Fruit fly (Drosophila melanogaster): ENCODE results near the gene ScsbetaA.

ScsbetaA gene

DNA sequence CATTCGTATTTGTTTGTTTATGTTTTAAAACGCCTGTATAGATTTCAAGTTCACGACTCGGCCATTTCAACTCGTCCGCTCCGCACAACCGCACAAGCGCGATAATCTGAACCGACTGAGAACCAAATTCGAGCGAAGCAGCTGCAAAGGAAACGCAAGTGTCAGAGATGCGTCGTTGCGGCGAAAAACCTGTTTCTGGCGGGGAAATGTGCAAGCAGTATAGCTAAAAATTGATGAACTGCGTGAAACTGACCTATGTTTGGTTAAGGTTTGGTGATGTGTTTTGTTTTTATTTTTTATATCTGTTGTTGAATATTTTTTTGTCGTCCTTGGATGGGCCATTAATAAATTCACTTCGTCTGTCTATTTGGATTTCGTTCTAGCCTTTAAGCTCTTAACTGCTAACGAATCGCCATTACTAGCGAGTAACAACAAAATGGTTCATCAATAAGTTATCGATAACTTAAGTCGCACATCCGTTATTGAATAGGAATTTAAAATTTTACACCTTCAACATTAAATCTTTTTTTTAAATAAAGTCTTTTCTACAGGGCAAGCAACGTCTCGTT is 6.7 kb upstream of the ScsbetaA start, which contains the start of gene pyd (continued):
- TF ChIP-seq CG1603 (tag; optimal IDR thresholded peaks at IDR 0.05) (peak; percentile 57), Dip2 (GFP tag; IDR thresholded peaks at IDR 0.05) (no peak), Fer2 (tag; optimal IDR thresholded peaks at IDR 0.05) (no peak), Abd-B (GFP tag; optimal IDR thresholded peaks at IDR 0.05) (peak; percentile 29), kah (GFP tag; optimal IDR thresholded peaks at IDR 0.05) (peak; percentile 43), sima (GFP tag; optimal IDR thresholded peaks at IDR 0.05) (peak; percentile 23), CG12219 (GFP tag; optimal IDR thresholded peaks at IDR 0.05) (peak; percentile 38), caup (GFP tag; optimal IDR thresholded peaks at IDR 0.05; ENCODE audit: severe bottlenecking) (peak; percentile 61), CG10543 (GFP tag; optimal IDR thresholded peaks at IDR 0.05) (peak; percentile 74), otp (GFP tag; IDR thresholded peaks at IDR 0.05) (0 out of 3 replicates have a peak, but pooled peaks have one; percentile 42), pan (optimal IDR thresholded peaks at IDR 0.05) (no peak), pan (GFP tag; optimal IDR thresholded peaks at IDR 0.05 in 1 of 2, IDR thresholded peaks at IDR 0.05 in 1 of 2) (peak in 1 of 2 experiments; percentile 36), CG2129 (GFP tag; IDR thresholded peaks at IDR 0.05; ENCODE audit: partially characterized antibody) (no peak), CG12071 (GFP tag; optimal IDR thresholded peaks at IDR 0.05) (peak; percentile 25), D19A (tag; optimal IDR thresholded peaks at IDR 0.05) (peak; percentile 47), grn (GFP tag; optimal IDR thresholded peaks at IDR 0.05) (peak; percentile 64), CG14860 (GFP tag; IDR thresholded peaks at IDR 0.05; ENCODE audit: partially characterized antibody) (no peak; the same call in 2 of the 3 replicates), CG9797 (GFP tag; optimal IDR thresholded peaks at IDR 0.05) (peak; percentile 48), CG4820 (GFP tag; optimal IDR thresholded peaks at IDR 0.05) (peak; percentile 50), Hr51 (GFP tag; optimal IDR thresholded peaks at IDR 0.05) (peak; percentile 60 to 63), so (GFP tag; IDR thresholded peaks at IDR 0.05) (peak; percentile 67; the same call in 2 of the 3 replicates), CG12299 (tag; optimal IDR thresholded peaks at IDR 0.05) (peak; percentile 49), Ets65A (GFP tag) (peak; percentile 95), ems (GFP tag; optimal IDR thresholded peaks at IDR 0.05) (peak; percentile 71), gsb-n (tag; optimal IDR thresholded peaks at IDR 0.05) (peak; percentile 20), CG1792 (GFP tag; optimal IDR thresholded peaks at IDR 0.05) (peak; percentile 64), CG30431 (GFP tag; optimal IDR thresholded peaks at IDR 0.05) (no peak), Fer1 (GFP tag; optimal IDR thresholded peaks at IDR 0.05) (peak; percentile 76), nerfin-2 (GFP tag; IDR thresholded peaks at IDR 0.05; ENCODE audit: partially characterized antibody) (no peak), maf-S (GFP tag; optimal IDR thresholded peaks at IDR 0.05) (peak; percentile 46), sens-2 (GFP tag; IDR thresholded peaks at IDR 0.05) (0 out of 2 replicates have a peak, but pooled peaks have one; percentile 25), Oaz (GFP tag; IDR thresholded peaks at IDR 0.05) (no peak), Kr (GFP tag; optimal IDR thresholded peaks at IDR 0.05) (no peak), E2f2 (GFP tag; IDR thresholded peaks at IDR 0.05) (peak; percentile 58), Nf-YA (GFP tag; IDR thresholded peaks at IDR 0.05) (no peak), CG15601 (tag; optimal IDR thresholded peaks at IDR 0.05) (peak; percentile 59), Dbx (GFP tag; IDR thresholded peaks at IDR 0.05) (peak; percentile 65; the same call in 2 of the 3 replicates), CG9817 (tag; optimal IDR thresholded peaks at IDR 0.05) (peak; percentile 52), tin (GFP tag; optimal IDR thresholded peaks at IDR 0.05) (peak; percentile 63), CG2889 (GFP tag; IDR thresholded peaks at IDR 0.05) (no peak), CG1647 (GFP tag; optimal IDR thresholded peaks at IDR 0.05) (peak; percentile 59), Sox102F (GFP tag; optimal IDR thresholded peaks at IDR 0.05) (peak; percentile 31), bcd (GFP tag; optimal IDR thresholded peaks at IDR 0.05) (peak; percentile 41), HLH54F (GFP tag; optimal IDR thresholded peaks at IDR 0.05) (peak; percentile 65), CG33213 (GFP tag; optimal IDR thresholded peaks at IDR 0.05) (peak; percentile 56), emc (GFP tag; optimal IDR thresholded peaks at IDR 0.05) (no peak), ATbp (GFP tag; optimal IDR thresholded peaks at IDR 0.05) (no peak), ro (GFP tag; IDR thresholded peaks at IDR 0.05) (no peak)
